3 worm cellular contexts compared by ENCODE assay signal in the genomic region with DNA sequence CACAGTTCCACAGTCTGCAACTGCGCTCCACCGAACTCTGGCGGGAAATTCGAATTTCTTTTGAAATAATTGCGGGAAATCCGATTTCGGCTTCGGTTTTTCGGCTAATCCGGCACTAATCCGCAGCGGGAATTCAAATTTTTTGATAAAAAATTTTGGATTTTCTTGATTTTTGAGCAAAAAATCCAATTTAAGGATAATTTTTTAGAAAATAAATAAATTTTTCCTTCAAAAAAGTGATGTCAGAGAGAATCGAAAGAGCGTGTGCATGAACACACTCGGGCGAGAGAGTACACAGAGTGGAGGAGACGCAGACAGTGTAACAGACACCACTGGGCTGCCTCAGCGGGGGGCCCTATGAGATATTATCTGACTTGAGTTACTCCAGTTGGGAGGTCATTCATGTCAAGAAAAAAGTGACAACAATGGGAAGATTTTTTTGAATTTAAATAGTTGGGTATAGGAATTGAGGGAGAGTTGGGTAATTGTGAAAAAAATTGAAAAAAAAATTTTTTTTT.
TF ChIP-seq lines count a peak whose summit lies in the region.

No protein-coding gene starts in this region.

TF ChIP-seq in whole organism, L1 larva, 84 proteins besides CTCF, POLR2A, EP300 and RAD21 (continued from another document):
- TF ChIP-seq mdl-1 (tag; optimal IDR thresholded peaks at IDR 0.05; lab: Kevin White, UChicago) (peak in 1 of 2 experiments; percentile 0), swsn-7 (tag; optimal IDR thresholded peaks at IDR 0.05; lab: Kevin White, UChicago) (peak; percentile 27), nhr-85 (tag; lab: Kevin White, UChicago) (peak; percentile 39), dpl-1 (GFP tag; optimal IDR thresholded peaks at IDR 0.05; lab: Kevin White, UChicago) (peak in 2 of 3 experiments; percentile 17 to 39)
TF ChIP-seq in whole organism, L1 larva: peak in this region for 10.

TF ChIP-seq in whole organism, L2 larva, 48 proteins besides CTCF, POLR2A, EP300 and RAD21 (continued from another document):
- peak; percentile 12 for TF ChIP-seq unc-55 (GFP tag; optimal IDR thresholded peaks at IDR 0.05; lab: Kevin White, UChicago)
- no peak for TF ChIP-seq snpc-4 (tag; optimal IDR thresholded peaks at IDR 0.05; lab: Kevin White, UChicago)
- no peak for TF ChIP-seq mab-5 (tag; optimal IDR thresholded peaks at IDR 0.05; lab: Kevin White, UChicago)
- TF ChIP-seq nhr-23 (tag; optimal IDR thresholded peaks at IDR 0.05; lab: Kevin White, UChicago) = no peak
- no peak for TF ChIP-seq elt-3 (tag; optimal IDR thresholded peaks at IDR 0.05; lab: Kevin White, UChicago)
- TF ChIP-seq sma-9 (GFP tag; optimal IDR thresholded peaks at IDR 0.05; lab: Kevin White, UChicago) = no peak
- TF ChIP-seq sma-9 (tag; optimal IDR thresholded peaks at IDR 0.05; lab: Kevin White, UChicago) = no peak
- no peak for TF ChIP-seq fos-1 (tag; optimal IDR thresholded peaks at IDR 0.05; lab: Kevin White, UChicago)
- no peak for TF ChIP-seq crh-2 (tag; optimal IDR thresholded peaks at IDR 0.05; lab: Kevin White, UChicago)
- no peak for TF ChIP-seq peb-1 (tag; optimal IDR thresholded peaks at IDR 0.05; lab: Kevin White, UChicago)
- TF ChIP-seq ceh-16 (tag; optimal IDR thresholded peaks at IDR 0.05; lab: Kevin White, UChicago) = no peak
- no peak for TF ChIP-seq nhr-25 (tag; optimal IDR thresholded peaks at IDR 0.05; lab: Kevin White, UChicago)
- TF ChIP-seq lsy-2 (tag; optimal IDR thresholded peaks at IDR 0.05; lab: Kevin White, UChicago) = peak in 1 of 2 experiments; percentile 44
- TF ChIP-seq aly-2 (tag; optimal IDR thresholded peaks at IDR 0.05; lab: Kevin White, UChicago) = no peak

TF ChIP-seq in whole organism, L4 larva, 104 proteins besides CTCF, POLR2A, EP300 and RAD21 (continued from another document):
- TF ChIP-seq ceh-62 (tag; optimal IDR thresholded peaks at IDR 0.05; lab: Kevin White, UChicago) = no peak
- TF ChIP-seq attf-4 (tag; optimal IDR thresholded peaks at IDR 0.05; lab: Kevin White, UChicago) = no peak
- no peak for TF ChIP-seq F49E8.2 (tag; optimal IDR thresholded peaks at IDR 0.05; lab: Kevin White, UChicago; ENCODE audit: borderline replicate concordance)
- TF ChIP-seq ces-1 (GFP tag; optimal IDR thresholded peaks at IDR 0.05; lab: Kevin White, UChicago) = no peak
- no peak for TF ChIP-seq lin-13 (GFP tag; optimal IDR thresholded peaks at IDR 0.05; lab: Kevin White, UChicago)
- no peak for TF ChIP-seq set-16 (GFP tag; IDR thresholded peaks at IDR 0.05; lab: Robert Waterston, UW)
- no peak for TF ChIP-seq nhr-41 (GFP tag; IDR thresholded peaks at IDR 0.05; lab: Robert Waterston, UW)
- no peak for TF ChIP-seq daf-16 (GFP tag; optimal IDR thresholded peaks at IDR 0.05; lab: Kevin White, UChicago)
- TF ChIP-seq daf-16 (tag; optimal IDR thresholded peaks at IDR 0.05; lab: Kevin White, UChicago) = no peak
- TF ChIP-seq mdl-1 (tag; optimal IDR thresholded peaks at IDR 0.05; lab: Kevin White, UChicago) = no peak
- no peak for TF ChIP-seq zag-1 (tag; optimal IDR thresholded peaks at IDR 0.05; lab: Kevin White, UChicago)
- TF ChIP-seq ZK337.2 (GFP tag; IDR thresholded peaks at IDR 0.05; lab: Robert Waterston, UW) = no peak
- TF ChIP-seq ceh-82 (tag; optimal IDR thresholded peaks at IDR 0.05; lab: Kevin White, UChicago) = no peak
- no peak for TF ChIP-seq Y48G9A.11 (GFP tag; IDR thresholded peaks at IDR 0.05; lab: Robert Waterston, UW)
- no peak for TF ChIP-seq daf-19 (GFP tag; conservative IDR thresholded peaks at IDR 0.05; lab: Robert Waterston, UW)
- TF ChIP-seq hlh-30 (tag; optimal IDR thresholded peaks at IDR 0.05; lab: Kevin White, UChicago; ENCODE audit: insufficient read depth) = peak; percentile 9
- no peak for TF ChIP-seq daf-12 (tag; optimal IDR thresholded peaks at IDR 0.05; lab: Kevin White, UChicago)
- TF ChIP-seq arid-1 (GFP tag; conservative IDR thresholded peaks at IDR 0.05; lab: Robert Waterston, UW) = no peak
- TF ChIP-seq dve-1 (tag; optimal IDR thresholded peaks at IDR 0.05; lab: Kevin White, UChicago; ENCODE audit: insufficient read depth) = no peak
- no peak for TF ChIP-seq egl-43 (GFP tag; IDR thresholded peaks at IDR 0.05; lab: Robert Waterston, UW)
- TF ChIP-seq aly-2 (tag; optimal IDR thresholded peaks at IDR 0.05; lab: Kevin White, UChicago) = no peak
- TF ChIP-seq lsy-2 (tag; optimal IDR thresholded peaks at IDR 0.05; lab: Kevin White, UChicago) = peak in 1 of 2 experiments; percentile 7
- no peak for TF ChIP-seq dpl-1 (GFP tag; optimal IDR thresholded peaks at IDR 0.05; lab: Kevin White, UChicago)
- peak; percentile 61 for TF ChIP-seq hmg-1.1 (GFP tag; IDR thresholded peaks at IDR 0.05; lab: Robert Waterston, UW)
- TF ChIP-seq dmd-9 (GFP tag; IDR thresholded peaks at IDR 0.05; lab: Robert Waterston, UW) = no peak
- TF ChIP-seq pha-4 (GFP tag; IDR thresholded peaks at IDR 0.05; lab: Robert Waterston, UW) = no peak
- no peak for TF ChIP-seq pha-4 (tag; optimal IDR thresholded peaks at IDR 0.05; lab: Kevin White, UChicago)
- no peak for TF ChIP-seq T20F7.1 (GFP tag; optimal IDR thresholded peaks at IDR 0.05; lab: Kevin White, UChicago)
- no peak for TF ChIP-seq zip-2 (tag; optimal IDR thresholded peaks at IDR 0.05; lab: Kevin White, UChicago)
- no peak for TF ChIP-seq nhr-42 (GFP tag; IDR thresholded peaks at IDR 0.05; lab: Robert Waterston, UW)
- no peak for TF ChIP-seq daf-8 (GFP tag; IDR thresholded peaks at IDR 0.05; lab: Robert Waterston, UW)
- peak; percentile 10 for TF ChIP-seq mep-1 (tag; optimal IDR thresholded peaks at IDR 0.05; lab: Kevin White, UChicago)
- TF ChIP-seq F44E2.7 (GFP tag; IDR thresholded peaks at IDR 0.05; lab: Robert Waterston, UW) = no peak
- no peak for TF ChIP-seq lin-1 (GFP tag; IDR thresholded peaks at IDR 0.05; lab: Robert Waterston, UW)
- TF ChIP-seq nhr-102 (tag; optimal IDR thresholded peaks at IDR 0.05; lab: Kevin White, UChicago) = no peak
- no peak for TF ChIP-seq lir-3 (tag; optimal IDR thresholded peaks at IDR 0.05; lab: Kevin White, UChicago)
TF ChIP-seq in whole organism, L4 larva: peak in this region for 5.
